Worm (Caenorhabditis elegans) whole organism, L1 larva: ENCODE data around the gene oma-2.

Source experiments
- aly-2 ChIP-seq: fragments of 150-350 bp; optimal IDR thresholded peaks from 2 replicates; lab custom pipeline; 2014; ENCODE audit warnings: missing biosample characterization, missing genetic modification characterization
- ama-1 ChIP-seq: fragments of 150-350 bp; optimal IDR thresholded peaks from 2 replicates; lab custom pipeline; 2014
- ces-1 ChIP-seq: fragments of 150-350 bp; optimal IDR thresholded peaks from 2 replicates; lab custom pipeline; 2014; ENCODE audit warnings: missing biosample characterization, missing genetic modification reagents, missing genetic modification characterization
- fkh-10 ChIP-seq: sonication (generic microtip); optimal IDR thresholded peaks from 2 replicates; lab custom pipeline; 2017; ENCODE audit warnings: missing biosample characterization, missing genetic modification reagents, missing genetic modification characterization
- fos-1 ChIP-seq: fragments of 150-350 bp; optimal IDR thresholded peaks from 2 replicates; lab custom pipeline; 2014; ENCODE audit warnings: missing biosample characterization, missing genetic modification characterization
- lin-39 ChIP-seq: fragments of 150-350 bp; optimal IDR thresholded peaks from 2 replicates; lab custom pipeline; 2014; ENCODE audit warnings: missing biosample characterization, missing genetic modification reagents, missing genetic modification characterization
- lsy-2 ChIP-seq, 2 experiments: fragments of 150-350 bp; optimal IDR thresholded peaks; 2 replicates each; lab custom pipeline; 2014; ENCODE audit warnings: missing biosample characterization in 2 of 2, missing genetic modification characterization in 2 of 2
- nhr-237 ChIP-seq: fragments of 150-350 bp; optimal IDR thresholded peaks from 2 replicates; lab custom pipeline; 2014; ENCODE audit warnings: missing biosample characterization, missing genetic modification characterization
- nhr-76 ChIP-seq: sonication (generic microtip); optimal IDR thresholded peaks from 2 replicates; lab custom pipeline; 2017; ENCODE audit warnings: missing biosample characterization, missing genetic modification characterization
- nhr-90 ChIP-seq: sonication (generic microtip); optimal IDR thresholded peaks from 2 replicates; lab custom pipeline; 2016; ENCODE audit warnings: mild to moderate bottlenecking, missing genetic modification characterization, missing compliant biosample characterization; ENCODE audit not compliant: poor library complexity
- unc-62 ChIP-seq: fragments of 150-350 bp; optimal IDR thresholded peaks from 2 replicates; lab custom pipeline; 2014; ENCODE audit warnings: missing biosample characterization, missing genetic modification reagents, missing genetic modification characterization
- unc-86 ChIP-seq: sonication (generic microtip); optimal IDR thresholded peaks from 2 replicates; lab custom pipeline; 2016; ENCODE audit warnings: missing genetic modification characterization, missing compliant biosample characterization
- xbp-1 ChIP-seq: sonication (generic microtip); optimal IDR thresholded peaks from 2 replicates; lab custom pipeline; 2016; ENCODE audit warnings: missing genetic modification characterization, missing compliant biosample characterization
- zag-1 ChIP-seq: fragments of 150-350 bp; optimal IDR thresholded peaks from 2 replicates; lab custom pipeline; 2014; ENCODE audit warnings: missing biosample characterization, missing genetic modification characterization

ce11 chrV:8000929-8001513, 28.2 kb upstream of the oma-2 start, which contains the start of gene Y97E10AR.1:
- no peak for TF ChIP-seq aly-2 (tag; lab: Kevin White, UChicago)
- TF ChIP-seq ama-1, result no peak
- peak; percentile 67 for TF ChIP-seq xbp-1 (tag; lab: Kevin White, UChicago)
- peak; percentile 72 for TF ChIP-seq zag-1 (tag; lab: Kevin White, UChicago)
- TF ChIP-seq ces-1 (GFP tag; lab: Kevin White, UChicago), result no peak
- TF ChIP-seq nhr-90 (tag; lab: Kevin White, UChicago), result no peak
- peak; percentile 90 for TF ChIP-seq unc-86 (tag; lab: Kevin White, UChicago)
- TF ChIP-seq fkh-10, result peak; percentile 57
- no peak for TF ChIP-seq fos-1 (tag; lab: Kevin White, UChicago)
- TF ChIP-seq lin-39 (tag; lab: Kevin White, UChicago), result peak; percentile 51
- no peak for TF ChIP-seq unc-62 (GFP tag; lab: Kevin White, UChicago)
- TF ChIP-seq nhr-76 (tag; lab: Kevin White, UChicago), result no peak
- peak; percentile 68 to 89 for TF ChIP-seq lsy-2 (tag; optimal IDR thresholded peaks at IDR 0.05; lab: Kevin White, UChicago)
- no peak for TF ChIP-seq nhr-237 (tag; lab: Kevin White, UChicago)
